Worm (Caenorhabditis elegans) whole organism, L2 larva: ENCODE measurements around the gene fox-1.

ENCODE experiments used
- F13H6.1 ChIP-seq: sonication (generic microtip); optimal IDR thresholded peaks from 2 replicates; lab custom pipeline; 2016; ENCODE audit warnings: missing genetic modification characterization, missing compliant biosample characterization
- R02D3.7 ChIP-seq: fragments of 150-350 bp; optimal IDR thresholded peaks from 2 replicates; lab custom pipeline; 2014; ENCODE audit warnings: missing biosample characterization, missing genetic modification characterization
- aly-2 ChIP-seq: fragments of 150-350 bp; optimal IDR thresholded peaks from 2 replicates; lab custom pipeline; 2014; ENCODE audit warnings: missing biosample characterization, missing genetic modification characterization
- ama-1 ChIP-seq: fragments of 150-350 bp; optimal IDR thresholded peaks from 2 replicates; lab custom pipeline; 2018; ENCODE audit warnings: inconsistent platforms
- ceh-16 ChIP-seq: fragments of 150-350 bp; optimal IDR thresholded peaks from 2 replicates; lab custom pipeline; 2014; ENCODE audit warnings: missing biosample characterization, missing genetic modification characterization
- dmd-4 ChIP-seq: sonication (generic microtip); optimal IDR thresholded peaks from 2 replicates; lab custom pipeline; 2017; ENCODE audit warnings: missing biosample characterization, missing genetic modification characterization
- elt-3 ChIP-seq: sonication (generic microtip); optimal IDR thresholded peaks from 2 replicates; lab custom pipeline; 2017; ENCODE audit warnings: missing biosample characterization, missing genetic modification characterization
- gmeb-1 ChIP-seq: fragments of 150-350 bp; optimal IDR thresholded peaks from 2 replicates; lab custom pipeline; 2014; ENCODE audit warnings: missing biosample characterization, missing genetic modification characterization
- sma-3 ChIP-seq: sonication (generic microtip); optimal IDR thresholded peaks from 2 replicates; lab custom pipeline; 2016; ENCODE audit warnings: missing genetic modification reagents, missing genetic modification characterization, missing compliant biosample characterization
- unc-39 ChIP-seq: fragments of 150-350 bp; optimal IDR thresholded peaks from 2 replicates; lab custom pipeline; 2014; ENCODE audit warnings: missing biosample characterization, missing genetic modification characterization
- unc-62 ChIP-seq: fragments of 150-350 bp; optimal IDR thresholded peaks from 2 replicates; lab custom pipeline; 2014; ENCODE audit warnings: missing biosample characterization, missing genetic modification reagents, missing genetic modification characterization
- ztf-11 ChIP-seq: sonication (generic microtip); optimal IDR thresholded peaks from 2 replicates; lab custom pipeline; 2017; ENCODE audit warnings: missing biosample characterization, missing genetic modification characterization
- ztf-4 ChIP-seq: fragments of 150-350 bp; optimal IDR thresholded peaks from 2 replicates; lab custom pipeline; 2014; ENCODE audit warnings: missing biosample characterization, missing genetic modification characterization

DNA sequence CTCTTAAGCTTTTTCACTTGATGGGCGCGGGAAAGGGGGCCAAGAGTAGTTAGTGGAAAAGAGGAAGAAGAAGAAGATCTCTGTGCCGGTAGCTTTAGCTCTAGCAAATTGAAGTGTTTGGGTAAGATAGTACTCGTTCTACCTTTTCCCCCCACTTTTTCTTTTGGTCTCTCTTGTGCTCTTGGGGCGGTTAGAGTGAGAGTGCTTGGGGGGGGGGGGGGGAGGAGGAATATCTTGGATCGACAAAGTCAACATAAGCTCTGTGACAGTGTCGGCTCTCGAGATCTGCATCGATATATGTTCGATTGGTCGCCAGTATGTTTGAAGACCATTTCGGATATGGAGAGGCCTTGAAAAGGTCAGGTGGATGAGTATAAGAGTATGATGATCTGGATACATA is at the start of gene fox-1:
- TF ChIP-seq ceh-16 (tag; lab: Kevin White, UChicago) (no peak), R02D3.7 (no peak), aly-2 (tag; lab: Kevin White, UChicago) (no peak), unc-62 (GFP tag; lab: Kevin White, UChicago) (no peak), ama-1 (no peak), elt-3 (no peak), ztf-11 (tag; lab: Kevin White, UChicago) (no peak), sma-3 (no peak), dmd-4 (tag; lab: Kevin White, UChicago) (no peak), F13H6.1 (tag; lab: Kevin White, UChicago) (no peak), unc-39 (tag; lab: Kevin White, UChicago) (no peak), gmeb-1 (tag; lab: Kevin White, UChicago) (no peak), ztf-4 (tag; lab: Kevin White, UChicago) (no peak)
